Worm (Caenorhabditis elegans): ENCODE results near the gene C56E6.7.

ce11 chrII:6519703-6520102 lies 3.3 kb downstream of the C56E6.7 start:
- no peak for TF ChIP-seq sem-2 (GFP tag; optimal IDR thresholded peaks at IDR 0.05)
- no peak for TF ChIP-seq nhr-76 (tag; optimal IDR thresholded peaks at IDR 0.05)
- no peak for TF ChIP-seq blmp-1 (tag; optimal IDR thresholded peaks at IDR 0.05)
- no peak for TF ChIP-seq ztf-11 (tag; optimal IDR thresholded peaks at IDR 0.05)
- TF ChIP-seq ceh-43 (GFP tag; optimal IDR thresholded peaks at IDR 0.05), result no peak
- no peak for TF ChIP-seq lin-32 (GFP tag; optimal IDR thresholded peaks at IDR 0.05)
- TF ChIP-seq pha-4 (tag; optimal IDR thresholded peaks at IDR 0.05), result no peak
- TF ChIP-seq unc-62 (GFP tag; optimal IDR thresholded peaks at IDR 0.05), result no peak
- no peak for TF ChIP-seq bed-3 (GFP tag; optimal IDR thresholded peaks at IDR 0.05)
- no peak for TF ChIP-seq mls-2 (tag; optimal IDR thresholded peaks at IDR 0.05)
- TF ChIP-seq nhr-237 (tag; optimal IDR thresholded peaks at IDR 0.05), result no peak
